Worm (Caenorhabditis elegans): ENCODE measurements around the gene F08F1.9.

- no peak for TF ChIP-seq pha-4 (tag; optimal IDR thresholded peaks at IDR 0.05)
- no peak for TF ChIP-seq fos-1 (tag; optimal IDR thresholded peaks at IDR 0.05)
- no peak for TF ChIP-seq ama-1 (optimal IDR thresholded peaks at IDR 0.05)
- TF ChIP-seq ztf-4 (tag; optimal IDR thresholded peaks at IDR 0.05), result no peak
- TF ChIP-seq unc-62 (GFP tag; optimal IDR thresholded peaks at IDR 0.05), result no peak
- TF ChIP-seq nhr-12 (tag; optimal IDR thresholded peaks at IDR 0.05), result no peak
- TF ChIP-seq nhr-77 (tag; optimal IDR thresholded peaks at IDR 0.05), result no peak
- TF ChIP-seq nhr-23 (tag; optimal IDR thresholded peaks at IDR 0.05), result no peak
Observed at ce11 chrX:8459789-8460188, 49.1 kb upstream of the F08F1.9 start.
